Fruit fly (Drosophila melanogaster) whole organism, embryonic: ENCODE measurements around the gene Ptp4E.

Source experiments
- Ada2b ChIP-seq: fragments of 200-800 bp; sonication (Bioruptor generic); IDR thresholded peaks from 2 replicates; pipeline ENCODE4 v1.3.6; 2022; ENCODE audit warnings: missing biosample characterization, missing genetic modification characterization
- CG1024 ChIP-seq: fragments of 200-800 bp; sonication (Bioruptor generic); IDR thresholded peaks from 2 replicates; pipeline ENCODE4 v1.3.6; 2022; ENCODE audit warnings: missing biosample characterization, missing genetic modification characterization
- CG10565 ChIP-seq: fragments of 200-800 bp; sonication (Bioruptor generic); optimal IDR thresholded peaks from 3 replicates; lab custom pipeline; 2016; ENCODE audit warnings: missing biosample characterization, mild to moderate bottlenecking, missing genetic modification characterization
- CG10979 ChIP-seq: fragments of 200-800 bp; sonication (Bioruptor generic); optimal IDR thresholded peaks from 2 replicates; lab custom pipeline; 2018; ENCODE audit warnings: missing biosample characterization, mild to moderate bottlenecking, missing genetic modification characterization, moderate library complexity
- CG14710 ChIP-seq: fragments of 200-800 bp; sonication (Bioruptor generic); optimal IDR thresholded peaks from 3 replicates; lab custom pipeline; 2019; ENCODE audit warnings: missing biosample characterization, mild to moderate bottlenecking, missing genetic modification characterization, moderate library complexity
- CG1603 ChIP-seq: fragments of 200-800 bp; sonication (Bioruptor generic); optimal IDR thresholded peaks from 2 replicates; lab custom pipeline; 2019; ENCODE audit warnings: missing biosample characterization, mild to moderate bottlenecking, missing genetic modification characterization, moderate library complexity
- CG16863 ChIP-seq: fragments of 200-800 bp; sonication (Bioruptor generic); optimal IDR thresholded peaks from 3 replicates; lab custom pipeline; 2016; ENCODE audit warnings: missing biosample characterization, missing genetic modification characterization
- CG17361 ChIP-seq: fragments of 200-800 bp; sonication (Bioruptor generic); IDR thresholded peaks from 3 replicates; pipeline ENCODE4 v1.3.6; 2022; ENCODE audit warnings: missing biosample characterization, missing genetic modification characterization
- CG17568 ChIP-seq: fragments of 200-800 bp; sonication (Bioruptor generic); optimal IDR thresholded peaks from 2 replicates; lab custom pipeline; 2018; ENCODE audit warnings: missing biosample characterization, mild to moderate bottlenecking, missing genetic modification characterization, moderate library complexity
- CG33557 ChIP-seq: fragments of 200-800 bp; sonication (Bioruptor generic); optimal IDR thresholded peaks from 2 replicates; lab custom pipeline; 2019; ENCODE audit warnings: missing biosample characterization, mild to moderate bottlenecking, missing genetic modification characterization, moderate library complexity
- CG42726 ChIP-seq: fragments of 200-800 bp; sonication (Bioruptor generic); IDR thresholded peaks from 2 replicates; pipeline ENCODE4 v1.3.6; 2022; ENCODE audit warnings: missing biosample characterization, missing genetic modification characterization; ENCODE audit not compliant: partially characterized antibody
- CG4282 ChIP-seq: fragments of 200-800 bp; sonication (Bioruptor generic); optimal IDR thresholded peaks from 2 replicates; lab custom pipeline; 2016; ENCODE audit warnings: missing biosample characterization, missing genetic modification characterization
- CG4424 ChIP-seq: fragments of 200-800 bp; sonication (Bioruptor generic); optimal IDR thresholded peaks from 3 replicates; lab custom pipeline; 2016; ENCODE audit warnings: missing biosample characterization, missing genetic modification characterization
- CG5953 ChIP-seq: fragments of 200-800 bp; sonication (Bioruptor generic); IDR thresholded peaks from 2 replicates; pipeline ENCODE4 v1.3.6; 2022; ENCODE audit warnings: missing biosample characterization, missing genetic modification characterization
- CG8089 ChIP-seq: fragments of 200-800 bp; sonication (Bioruptor generic); optimal IDR thresholded peaks from 3 replicates; lab custom pipeline; 2016; ENCODE audit warnings: missing biosample characterization, missing genetic modification characterization
- CkIIα-i1 ChIP-seq: fragments of 200-800 bp; sonication (Bioruptor generic); IDR thresholded peaks from 2 replicates; pipeline ENCODE4 v1.3.6; 2022; ENCODE audit warnings: missing biosample characterization, missing genetic modification characterization
- Dp ChIP-seq: fragments of 200-800 bp; sonication (Bioruptor generic); optimal IDR thresholded peaks from 2 replicates; lab custom pipeline; 2018; ENCODE audit warnings: missing biosample characterization, mild to moderate bottlenecking, missing genetic modification characterization, moderate library complexity
- Drgx ChIP-seq: fragments of 200-800 bp; sonication (Bioruptor generic); IDR thresholded peaks from 2 replicates; pipeline ENCODE4 v1.3.6; 2022; ENCODE audit warnings: missing biosample characterization, missing genetic modification characterization
- Ets65A ChIP-seq: fragments of 200-800 bp; sonication (Bioruptor generic); peaks from one replicate; lab custom pipeline; 2016; ENCODE audit warnings: missing biosample characterization, missing genetic modification characterization
- Fer2 ChIP-seq: fragments of 200-800 bp; sonication (Bioruptor generic); optimal IDR thresholded peaks from 2 replicates; lab custom pipeline; 2018; ENCODE audit warnings: missing biosample characterization, mild to moderate bottlenecking, missing genetic modification characterization, moderate library complexity
- HLH4C ChIP-seq: fragments of 200-800 bp; sonication (Bioruptor generic); IDR thresholded peaks from 3 replicates; pipeline ENCODE4 v1.3.6; 2022; ENCODE audit warnings: missing biosample characterization, missing genetic modification characterization; ENCODE audit not compliant: partially characterized antibody
- Lpt ChIP-seq: fragments of >200 bp; optimal IDR thresholded peaks from 2 replicates; lab custom pipeline; 2018; ENCODE audit warnings: missing biosample characterization, missing genetic modification characterization
- Rx ChIP-seq: fragments of 200-800 bp; sonication (Bioruptor generic); IDR thresholded peaks from 2 replicates; pipeline ENCODE4 v1.3.6; 2022; ENCODE audit warnings: missing biosample characterization, missing genetic modification characterization
- Xrp1 ChIP-seq: fragments of 200-800 bp; sonication (Bioruptor generic); IDR thresholded peaks from 2 replicates; pipeline ENCODE4 v1.3.6; 2022; ENCODE audit warnings: missing biosample characterization, missing genetic modification characterization
- bowl ChIP-seq: fragments of 200-800 bp; sonication (Bioruptor generic); IDR thresholded peaks from 2 replicates; pipeline ENCODE4 v1.3.6; 2022; ENCODE audit warnings: missing biosample characterization, missing genetic modification characterization
- caup ChIP-seq: fragments of 200-800 bp; sonication (Bioruptor generic); optimal IDR thresholded peaks from 3 replicates; lab custom pipeline; 2017; ENCODE audit warnings: missing biosample characterization, mild to moderate bottlenecking, missing genetic modification characterization, moderate library complexity; ENCODE audit not compliant: severe bottlenecking
- disco-r ChIP-seq: fragments of 200-800 bp; sonication (Bioruptor generic); optimal IDR thresholded peaks from 2 replicates; lab custom pipeline; 2016; ENCODE audit warnings: missing biosample characterization, missing genetic modification characterization
- fd102C ChIP-seq: fragments of 200-800 bp; sonication (Bioruptor generic); optimal IDR thresholded peaks from 2 replicates; lab custom pipeline; 2018; ENCODE audit warnings: missing biosample characterization, mild to moderate bottlenecking, missing genetic modification characterization, moderate library complexity
- kay ChIP-seq: fragments of 200-800 bp; sonication (Bioruptor generic); optimal IDR thresholded peaks from 2 replicates; lab custom pipeline; 2016; ENCODE audit warnings: missing biosample characterization, missing genetic modification characterization
- mirr ChIP-seq: fragments of 200-800 bp; sonication (Bioruptor generic); optimal IDR thresholded peaks from 3 replicates; lab custom pipeline; 2018; ENCODE audit warnings: missing biosample characterization, mild to moderate bottlenecking, missing genetic modification characterization
- nerfin-2 ChIP-seq: fragments of 200-800 bp; sonication (Bioruptor generic); IDR thresholded peaks from 2 replicates; pipeline ENCODE4 v1.3.6; 2022; ENCODE audit warnings: missing biosample characterization, missing genetic modification characterization; ENCODE audit not compliant: partially characterized antibody
- nom ChIP-seq: fragments of 200-800 bp; sonication (Bioruptor generic); optimal IDR thresholded peaks from 2 replicates; lab custom pipeline; 2017; ENCODE audit warnings: missing biosample characterization, missing genetic modification characterization, mild to moderate bottlenecking, moderate library complexity, missing genetic modification reagents
- salm ChIP-seq: fragments of 200-800 bp; sonication (Bioruptor generic); optimal IDR thresholded peaks from 2 replicates; lab custom pipeline; 2018; ENCODE audit warnings: missing biosample characterization, mild to moderate bottlenecking, missing genetic modification characterization
- sens ChIP-seq: fragments of 200-800 bp; sonication (Bioruptor generic); peaks from one replicate; lab custom pipeline; 2016; ENCODE audit warnings: missing biosample characterization, missing genetic modification characterization
- so ChIP-seq: fragments of 200-800 bp; sonication (Bioruptor generic); IDR thresholded peaks from 3 replicates; pipeline ENCODE4 v1.3.6; 2022; ENCODE audit warnings: missing biosample characterization, missing genetic modification characterization
- tap ChIP-seq: fragments of 200-800 bp; optimal IDR thresholded peaks from 3 replicates; lab custom pipeline; 2019; ENCODE audit warnings: missing biosample characterization, mild to moderate bottlenecking, missing genetic modification characterization, moderate library complexity

The Ptp4E gene

DNA sequence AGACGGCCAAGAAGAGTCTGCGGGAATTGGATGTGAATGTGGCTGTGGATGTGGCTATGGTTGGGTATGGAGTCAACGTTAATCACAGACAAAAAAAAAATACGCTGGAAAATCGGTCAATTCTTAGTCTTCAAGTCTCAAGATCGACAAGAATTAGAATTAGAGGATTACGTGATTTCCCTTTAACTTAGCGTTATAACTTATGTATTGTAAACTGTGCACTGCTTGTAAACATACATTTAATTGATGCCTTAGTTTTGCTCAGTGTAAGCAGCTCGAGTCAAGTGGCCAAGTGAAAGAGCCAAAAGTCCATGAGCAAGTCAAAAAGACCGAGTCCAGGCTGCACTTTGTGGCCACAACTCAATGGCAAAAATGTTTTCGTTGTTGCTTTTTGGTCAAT, 31.0 kb downstream of the Ptp4E start (continued):
- no peak for TF ChIP-seq Lpt (GFP tag; lab: Kevin White, UChicago)
- no peak for TF ChIP-seq CG17568
- TF ChIP-seq Drgx (GFP tag; lab: Robert Waterston, UW): peak; percentile 76
- TF ChIP-seq CG10979 (tag; lab: Kevin White, UChicago): peak; percentile 57
- no peak for TF ChIP-seq fd102C (GFP tag; lab: Kevin White, UChicago)
- no peak for TF ChIP-seq Rx (GFP tag; lab: Robert Waterston, UW)
- no peak for TF ChIP-seq nom (GFP tag; lab: Kevin White, UChicago)
- TF ChIP-seq Dp (GFP tag; lab: Kevin White, UChicago): no peak
- TF ChIP-seq CG5953 (GFP tag; lab: Robert Waterston, UW): no peak
- no peak for TF ChIP-seq tap (tag; lab: Kevin White, UChicago)
- TF ChIP-seq CG17361 (GFP tag; lab: Robert Waterston, UW): peak; percentile 43; the same call in 2 of the 3 replicates
- TF ChIP-seq Ada2b (GFP tag; lab: Robert Waterston, UW): no peak
- no peak for TF ChIP-seq salm (tag; lab: Kevin White, UChicago)
- no peak for TF ChIP-seq nerfin-2
- TF ChIP-seq mirr (GFP tag; lab: Kevin White, UChicago): no peak
- TF ChIP-seq CG1024 (GFP tag; lab: Robert Waterston, UW): no peak
- peak; percentile 25 for TF ChIP-seq CG14710 (tag; lab: Kevin White, UChicago)
- no peak for TF ChIP-seq Fer2 (tag; lab: Kevin White, UChicago)
- no peak for TF ChIP-seq disco-r (GFP tag; lab: Kevin White, UChicago)
- TF ChIP-seq caup (GFP tag; lab: Kevin White, UChicago): no peak
- no peak for TF ChIP-seq CG16863 (GFP tag; lab: Kevin White, UChicago)
- no peak for TF ChIP-seq HLH4C (GFP tag; lab: Robert Waterston, UW)
- TF ChIP-seq, all 482 proteins: peak for 65

DNA sequence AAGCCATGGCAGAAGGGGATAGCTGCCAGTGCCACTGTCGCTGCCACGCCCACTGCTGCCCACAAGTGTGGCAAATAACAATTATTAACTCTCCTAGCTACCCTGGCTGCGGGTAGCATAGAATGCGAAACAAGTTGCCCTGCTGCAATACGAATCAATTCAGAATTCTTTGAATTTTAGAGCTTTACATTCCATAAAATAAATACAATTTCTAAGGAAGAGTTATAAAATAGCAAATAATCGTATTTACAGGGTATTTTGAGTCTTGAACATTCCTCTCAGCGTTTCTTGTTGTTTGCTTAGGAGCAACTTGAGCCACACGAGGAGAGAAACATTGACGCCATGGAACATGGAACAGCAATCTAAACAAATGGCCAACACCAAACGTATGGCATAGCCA, 43.5 kb downstream of the Ptp4E start:
- TF ChIP-seq CG8089 (GFP tag; lab: Kevin White, UChicago): no peak
- TF ChIP-seq Drgx (GFP tag; lab: Robert Waterston, UW): peak; percentile 31; the same call in 1 of the 2 replicates
- TF ChIP-seq, all 482 proteins: peak for 1

DNA sequence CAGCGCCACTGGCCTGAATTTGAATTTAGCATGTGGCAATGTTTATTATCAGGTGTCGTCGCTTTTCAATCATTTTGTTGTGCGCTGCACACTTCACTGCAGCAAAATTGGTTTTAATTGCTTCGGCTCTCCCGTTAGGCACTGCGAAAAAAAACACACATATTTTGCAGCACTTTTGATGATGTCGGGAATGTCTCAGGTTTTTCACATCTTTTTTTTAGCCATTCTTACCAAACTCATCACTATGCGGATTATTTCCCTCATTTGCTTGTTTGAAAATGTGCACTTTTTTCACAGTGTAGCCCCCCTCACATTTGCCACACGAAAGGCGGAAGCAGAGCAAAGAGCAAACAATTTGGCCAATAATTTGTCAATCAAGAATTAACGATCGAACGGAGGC, 44.3 kb downstream of the Ptp4E start:
- TF ChIP-seq so (GFP tag; lab: Robert Waterston, UW) (no peak), Drgx (GFP tag; lab: Robert Waterston, UW) (peak; percentile 24; the same call in 1 of the 2 replicates), CG1603 (tag; lab: Kevin White, UChicago) (peak; percentile 10)

DNA sequence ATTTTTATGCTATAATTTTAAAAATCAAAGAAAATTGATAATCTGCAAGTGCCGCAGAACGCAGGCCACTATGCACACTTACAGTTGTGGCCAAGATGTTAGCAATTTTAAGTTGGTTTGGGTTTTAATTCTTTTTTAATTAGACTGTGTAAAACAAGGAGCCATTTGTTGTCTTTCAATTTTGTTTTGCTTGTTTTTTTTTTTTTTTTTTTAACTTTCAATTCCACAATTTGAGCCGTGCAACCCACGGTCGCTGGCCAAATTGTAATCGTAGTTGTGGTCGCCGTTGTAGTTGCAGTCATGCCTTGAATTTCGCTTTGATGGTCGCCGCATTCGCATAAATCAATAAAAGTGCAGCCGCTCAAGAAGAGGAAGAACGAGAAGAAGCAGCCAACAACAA, 46.4 kb downstream of the Ptp4E start:
- TF ChIP-seq kay (no peak), CG33557 (no peak), bowl (GFP tag; lab: Robert Waterston, UW) (no peak), sens (peak; percentile 50), CG42726 (no peak), Ets65A (GFP tag; lab: Kevin White, UChicago) (peak; percentile 75), CG4282 (no peak), Fer2 (tag; lab: Kevin White, UChicago) (no peak), CkIIα-i1 (GFP tag; lab: Robert Waterston, UW) (no peak), CG10565 (GFP tag; lab: Kevin White, UChicago) (no peak), CG4424 (GFP tag; lab: Kevin White, UChicago) (no peak), Xrp1 (no peak), Drgx (GFP tag; lab: Robert Waterston, UW) (0 out of 2 replicates have a peak, but pooled peaks have one; percentile 32)
- TF ChIP-seq, all 482 proteins: peak for 3
